Fruit fly (Drosophila melanogaster): Measurements from ENCODE around the gene CG17124.

DNA sequence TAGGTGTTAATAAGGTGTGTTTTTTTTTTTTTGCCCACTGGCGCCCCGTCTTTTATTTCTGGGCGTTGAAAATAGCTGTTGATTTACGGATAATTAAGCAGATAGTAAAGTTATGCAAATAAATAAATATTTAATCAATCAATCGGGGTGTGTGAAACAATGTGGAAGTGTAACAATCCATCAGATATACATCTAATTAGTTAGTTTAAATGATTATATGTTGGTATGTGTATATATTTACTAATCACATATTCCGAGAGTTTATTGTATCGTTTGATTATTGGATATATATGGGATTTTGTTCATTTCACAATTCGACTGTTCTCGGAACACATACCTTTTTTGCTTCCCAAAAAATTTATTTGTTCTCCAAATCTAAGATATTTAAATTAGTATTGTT, 33.8 kb upstream of the CG17124 start, which contains the start of gene CG31870:
- TF ChIP-seq CG4318 (GFP tag; optimal IDR thresholded peaks at IDR 0.05) (no peak), CG3919 (GFP tag; optimal IDR thresholded peaks at IDR 0.05) (no peak), Hr39 (GFP tag; optimal IDR thresholded peaks at IDR 0.05) (no peak)
